Fruit fly (Drosophila melanogaster): ENCODE measurements around the gene mRpL2.

Gene mRpL2

DNA sequence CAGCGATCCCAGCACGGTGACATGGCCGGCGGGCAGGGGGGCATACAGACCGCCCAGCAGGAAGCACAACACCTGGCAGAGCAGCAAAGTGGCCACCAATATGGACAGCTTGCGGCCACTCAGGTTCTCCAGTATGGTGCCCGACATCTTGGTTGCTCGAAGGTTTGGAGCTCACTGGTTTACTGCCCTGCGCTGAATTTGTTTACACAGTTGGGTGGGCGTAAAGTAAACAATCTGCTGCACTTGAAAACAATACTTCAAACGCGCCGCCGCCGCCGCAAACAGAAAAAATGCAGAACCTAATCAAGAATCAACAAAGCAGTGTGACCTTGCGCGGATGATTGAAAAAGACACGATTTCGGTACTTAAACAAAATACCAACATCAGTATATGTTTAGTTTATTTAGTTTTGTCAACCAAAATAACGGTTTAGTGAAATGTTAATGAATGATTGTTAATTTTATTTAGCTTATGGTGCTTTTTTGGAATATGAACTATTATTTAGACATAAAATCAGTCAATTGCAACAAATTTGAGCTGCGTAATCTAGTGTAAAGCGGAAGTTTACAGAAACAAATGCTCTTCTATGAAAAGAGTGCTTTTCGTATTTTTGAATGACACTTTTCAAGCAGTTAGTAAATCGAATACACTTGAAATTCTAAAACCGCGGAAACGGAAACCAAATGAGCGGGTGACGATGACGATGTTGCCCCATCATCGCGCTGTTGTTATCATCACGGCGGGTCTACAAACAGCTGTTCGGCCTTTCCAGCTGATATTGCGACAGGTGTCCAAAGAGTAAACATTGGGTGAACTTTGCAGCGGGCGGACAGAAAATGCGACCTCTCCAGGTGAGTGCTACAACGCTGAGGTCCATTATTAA, 48.9 kb downstream of the mRpL2 start, which contains the start of the genes wls and Adck5 (continued):
- TF ChIP-seq vvl (GFP tag; IDR thresholded peaks at IDR 0.05): 0 out of 2 replicates have a peak, but pooled peaks have one; percentile 30
- TF ChIP-seq NfI (GFP tag; optimal IDR thresholded peaks at IDR 0.05): peak; percentile 71
- 0 out of 2 replicates have a peak, but pooled peaks have one; percentile 26 for TF ChIP-seq Atf6 (GFP tag; IDR thresholded peaks at IDR 0.05)
- no peak; the same call in 1 of the 2 replicates for TF ChIP-seq Scr (GFP tag; IDR thresholded peaks at IDR 0.05; ENCODE audit: partially characterized antibody)
- TF ChIP-seq jumu (GFP tag; optimal IDR thresholded peaks at IDR 0.05): no peak
- no peak for TF ChIP-seq hb (GFP tag; IDR thresholded peaks at IDR 0.05; ENCODE audit: partially characterized antibody)
- TF ChIP-seq Dad (GFP tag; optimal IDR thresholded peaks at IDR 0.05): peak; percentile 21
- TF ChIP-seq az2 (GFP tag; optimal IDR thresholded peaks at IDR 0.05): no peak
- TF ChIP-seq cato (GFP tag; optimal IDR thresholded peaks at IDR 0.05; ENCODE audit: borderline replicate concordance): no peak
- peak; percentile 61 for TF ChIP-seq PHDP (tag; optimal IDR thresholded peaks at IDR 0.05)
- TF ChIP-seq pros (GFP tag; optimal IDR thresholded peaks at IDR 0.05): no peak
- peak; percentile 18 for TF ChIP-seq sqz (GFP tag; optimal IDR thresholded peaks at IDR 0.05)
- TF ChIP-seq BEAF-32 (GFP tag; optimal IDR thresholded peaks at IDR 0.05): peak; percentile 41
- peak; percentile 67 for TF ChIP-seq CG2116 (GFP tag; optimal IDR thresholded peaks at IDR 0.05)
- TF ChIP-seq CG7786 (GFP tag; optimal IDR thresholded peaks at IDR 0.05): peak; percentile 5
- no peak for TF ChIP-seq Ptx1 (GFP tag; IDR thresholded peaks at IDR 0.05)
- no peak; the same call in 1 of the 2 replicates for TF ChIP-seq E2f2 (GFP tag; IDR thresholded peaks at IDR 0.05)
- peak; percentile 73 for TF ChIP-seq CG6765 (GFP tag; optimal IDR thresholded peaks at IDR 0.05)
- peak; percentile 31; the same call in 1 of the 2 replicates for TF ChIP-seq sna (GFP tag; IDR thresholded peaks at IDR 0.05; ENCODE audit: partially characterized antibody)
- TF ChIP-seq Optix (GFP tag; IDR thresholded peaks at IDR 0.05): no peak
- peak; percentile 30; the same call in 1 of the 2 replicates for TF ChIP-seq stc (GFP tag; IDR thresholded peaks at IDR 0.05)
- peak; percentile 50 for TF ChIP-seq CG7271 (tag; optimal IDR thresholded peaks at IDR 0.05)
- TF ChIP-seq H15 (GFP tag; IDR thresholded peaks at IDR 0.05): no peak
- TF ChIP-seq ase (GFP tag; IDR thresholded peaks at IDR 0.05): 0 out of 3 replicates have a peak, but pooled peaks have one; percentile 19
- no peak for TF ChIP-seq CG31365 (tag; optimal IDR thresholded peaks at IDR 0.05)
- TF ChIP-seq Bdp1 (GFP tag; optimal IDR thresholded peaks at IDR 0.05): no peak
- peak; percentile 59 for TF ChIP-seq CG12744 (GFP tag; optimal IDR thresholded peaks at IDR 0.05)
- peak; percentile 38 for TF ChIP-seq Dp (GFP tag; optimal IDR thresholded peaks at IDR 0.05)
- no peak for TF ChIP-seq peb (GFP tag; IDR thresholded peaks at IDR 0.05)
- peak; percentile 54 for TF ChIP-seq CHES-1-like (GFP tag; optimal IDR thresholded peaks at IDR 0.05)
- peak; percentile 21 for TF ChIP-seq zfh2 (GFP tag; optimal IDR thresholded peaks at IDR 0.05)
- peak; percentile 41 for TF ChIP-seq YL-1 (GFP tag; optimal IDR thresholded peaks at IDR 0.05)
- peak; percentile 44 for TF ChIP-seq Mad (GFP tag; optimal IDR thresholded peaks at IDR 0.05)
- TF ChIP-seq Dref (GFP tag; IDR thresholded peaks at IDR 0.05): no peak
- 0 out of 2 replicates have a peak, but pooled peaks have one; percentile 16 for TF ChIP-seq H2.0 (GFP tag; IDR thresholded peaks at IDR 0.05)
- TF ChIP-seq gcm2 (GFP tag; optimal IDR thresholded peaks at IDR 0.05): peak; percentile 3
- no peak for TF ChIP-seq E2f1 (GFP tag; IDR thresholded peaks at IDR 0.05)
- TF ChIP-seq esg (GFP tag; conservative IDR thresholded peaks at IDR 0.05): no peak
- TF ChIP-seq vfl (GFP tag; optimal IDR thresholded peaks at IDR 0.05): peak; percentile 3
- peak; percentile 81 for TF ChIP-seq Hmr (GFP tag; optimal IDR thresholded peaks at IDR 0.05)
- peak; percentile 46 for TF ChIP-seq ATbp (GFP tag; optimal IDR thresholded peaks at IDR 0.05)
- TF ChIP-seq en (GFP tag; optimal IDR thresholded peaks at IDR 0.05): no peak
- TF ChIP-seq shn (GFP tag; optimal IDR thresholded peaks at IDR 0.05): peak; percentile 36
- peak; percentile 17 for TF ChIP-seq pb (GFP tag; optimal IDR thresholded peaks at IDR 0.05)
- no peak for TF ChIP-seq gem (tag; optimal IDR thresholded peaks at IDR 0.05)
- TF ChIP-seq dati (GFP tag; IDR thresholded peaks at IDR 0.05): no peak
- peak in 1 of 2 experiments; percentile 53 for TF ChIP-seq pan (optimal IDR thresholded peaks at IDR 0.05)
- TF ChIP-seq pan (GFP tag; optimal IDR thresholded peaks at IDR 0.05 in 1 of 2, IDR thresholded peaks at IDR 0.05 in 1 of 2): peak in 1 of 2 experiments; percentile 72
- TF ChIP-seq fu2 (GFP tag; optimal IDR thresholded peaks at IDR 0.05): peak; percentile 9

Measured in whole organism, embryonic.